Fruit fly (Drosophila melanogaster) whole organism, embryonic: ENCODE data around the gene Tti1.
A peak's percentile ranks its signal among the peaks of the same experiment; 100 is the strongest.

Source experiments
- Abd-B ChIP-seq: fragments of 200-800 bp; sonication (Bioruptor generic); optimal IDR thresholded peaks from 2 replicates; lab custom pipeline; 2018; ENCODE audit warnings: missing biosample characterization, mild to moderate bottlenecking, missing genetic modification characterization, moderate library complexity
- Atf3 ChIP-seq: fragments of 200-800 bp; sonication (Bioruptor generic); optimal IDR thresholded peaks from 3 replicates; lab custom pipeline; 2016; ENCODE audit warnings: missing biosample characterization, missing genetic modification characterization
- Atf6 ChIP-seq: fragments of 200-800 bp; sonication (Bioruptor generic); IDR thresholded peaks from 2 replicates; pipeline ENCODE4 v1.3.6; 2022; ENCODE audit warnings: missing biosample characterization, missing genetic modification characterization
- CG1024 ChIP-seq: fragments of 200-800 bp; sonication (Bioruptor generic); IDR thresholded peaks from 2 replicates; pipeline ENCODE4 v1.3.6; 2022; ENCODE audit warnings: missing biosample characterization, missing genetic modification characterization
- CG12236 ChIP-seq: fragments of 200-800 bp; sonication (Bioruptor generic); optimal IDR thresholded peaks from 2 replicates; lab custom pipeline; 2016; ENCODE audit warnings: missing biosample characterization, missing genetic modification characterization
- CG12744 ChIP-seq: fragments of 200-800 bp; sonication (Bioruptor generic); optimal IDR thresholded peaks from 2 replicates; lab custom pipeline; 2016; ENCODE audit warnings: missing biosample characterization, missing genetic modification characterization
- CG15269 ChIP-seq: fragments of 200-800 bp; sonication (Bioruptor generic); optimal IDR thresholded peaks from 2 replicates; lab custom pipeline; 2018; ENCODE audit warnings: missing biosample characterization, mild to moderate bottlenecking, missing genetic modification characterization, moderate library complexity
- CG15514 ChIP-seq: fragments of 200-800 bp; sonication (Bioruptor generic); optimal IDR thresholded peaks from 3 replicates; lab custom pipeline; 2017; ENCODE audit warnings: missing biosample characterization, missing genetic modification characterization, mild to moderate bottlenecking, moderate library complexity, missing genetic modification reagents
- CG1647 ChIP-seq: fragments of 200-800 bp; sonication (Bioruptor generic); optimal IDR thresholded peaks from 3 replicates; lab custom pipeline; 2016; ENCODE audit warnings: missing biosample characterization, missing genetic modification characterization
- CG17568 ChIP-seq: fragments of 200-800 bp; sonication (Bioruptor generic); optimal IDR thresholded peaks from 2 replicates; lab custom pipeline; 2018; ENCODE audit warnings: missing biosample characterization, mild to moderate bottlenecking, missing genetic modification characterization, moderate library complexity
- CG17612 ChIP-seq: fragments of 200-800 bp; sonication (Bioruptor generic); IDR thresholded peaks from 2 replicates; pipeline ENCODE4 v1.3.6; 2022; ENCODE audit warnings: missing biosample characterization, missing genetic modification characterization
- CG17912 ChIP-seq: fragments of 200-800 bp; sonication (Bioruptor generic); optimal IDR thresholded peaks from 2 replicates; lab custom pipeline; 2018; ENCODE audit warnings: missing biosample characterization, mild to moderate bottlenecking, missing genetic modification characterization
- CG2712 ChIP-seq: fragments of 200-800 bp; optimal IDR thresholded peaks from 3 replicates; lab custom pipeline; 2019; ENCODE audit warnings: missing biosample characterization, mild to moderate bottlenecking, missing genetic modification characterization, moderate library complexity
- CG3163 ChIP-seq: fragments of 200-800 bp; sonication (Bioruptor generic); optimal IDR thresholded peaks from 3 replicates; lab custom pipeline; 2016; ENCODE audit warnings: missing biosample characterization, missing genetic modification characterization
- CG32772 ChIP-seq: fragments of 200-800 bp; sonication (Bioruptor generic); IDR thresholded peaks from 2 replicates; pipeline ENCODE4 v1.3.6; 2022; ENCODE audit warnings: missing biosample characterization, missing genetic modification characterization
- CG3838 ChIP-seq: fragments of 200-800 bp; sonication (Bioruptor generic); optimal IDR thresholded peaks from 3 replicates; lab custom pipeline; 2016; ENCODE audit warnings: missing biosample characterization, missing genetic modification characterization
- CG4360 ChIP-seq: fragments of 200-800 bp; sonication (Bioruptor generic); IDR thresholded peaks from 2 replicates; pipeline ENCODE4 v1.3.6; 2022; ENCODE audit warnings: missing biosample characterization, missing genetic modification characterization
- CG4854 ChIP-seq: fragments of 200-800 bp; sonication (Bioruptor generic); optimal IDR thresholded peaks from 2 replicates; lab custom pipeline; 2016; ENCODE audit warnings: missing biosample characterization, missing genetic modification characterization, inconsistent platforms
- CG7357 ChIP-seq: fragments of 200-800 bp; sonication (Bioruptor generic); IDR thresholded peaks from 3 replicates; pipeline ENCODE4 v1.3.6; 2022; ENCODE audit warnings: missing biosample characterization, missing genetic modification characterization
- CkIIα-i1 ChIP-seq: fragments of 200-800 bp; sonication (Bioruptor generic); IDR thresholded peaks from 2 replicates; pipeline ENCODE4 v1.3.6; 2022; ENCODE audit warnings: missing biosample characterization, missing genetic modification characterization
- Dfd ChIP-seq, 2 experiments: fragments of >200 bp; optimal IDR thresholded peaks; 2 replicates each; lab custom pipeline; 2017; ENCODE audit warnings: missing biosample characterization in 2 of 2, missing genetic modification characterization in 2 of 2
- Dref ChIP-seq: fragments of 200-800 bp; sonication (Bioruptor generic); IDR thresholded peaks from 2 replicates; pipeline ENCODE4 v1.3.6; 2022; ENCODE audit warnings: missing biosample characterization, missing genetic modification characterization
- E2f1 ChIP-seq: fragments of 200-800 bp; sonication (Bioruptor generic); IDR thresholded peaks from 2 replicates; pipeline ENCODE4 v1.3.6; 2022; ENCODE audit warnings: missing biosample characterization, missing genetic modification characterization
- E2f2 ChIP-seq: fragments of 200-800 bp; sonication (Bioruptor generic); IDR thresholded peaks from 2 replicates; pipeline ENCODE4 v1.3.6; 2022; ENCODE audit warnings: missing biosample characterization, missing genetic modification characterization
- Kr ChIP-seq: fragments of 200-800 bp; sonication (Bioruptor generic); optimal IDR thresholded peaks from 2 replicates; lab custom pipeline; 2017; ENCODE audit warnings: missing biosample characterization, mild to moderate bottlenecking, missing genetic modification characterization
- NK7.1 ChIP-seq: fragments of 200-800 bp; sonication (Bioruptor generic); optimal IDR thresholded peaks from 3 replicates; lab custom pipeline; 2016; ENCODE audit warnings: missing biosample characterization, missing genetic modification characterization
- Oaz ChIP-seq: fragments of 200-800 bp; sonication (Bioruptor generic); IDR thresholded peaks from 2 replicates; pipeline ENCODE4 v1.3.6; 2022; ENCODE audit warnings: missing biosample characterization, missing genetic modification characterization
- Sox102F ChIP-seq: fragments of 200-800 bp; sonication (Bioruptor generic); optimal IDR thresholded peaks from 2 replicates; lab custom pipeline; 2018; ENCODE audit warnings: missing biosample characterization, mild to moderate bottlenecking, missing genetic modification characterization, moderate library complexity
- Sry-δ ChIP-seq: fragments of 200-800 bp; sonication (Bioruptor generic); optimal IDR thresholded peaks from 2 replicates; lab custom pipeline; 2016; ENCODE audit warnings: missing biosample characterization, missing genetic modification characterization
- Stat92E ChIP-seq, 3 experiments: fragments of >200 bp in 2 of 3; fragments of 200-800 bp in 1 of 3; sonication (Bioruptor generic) in 1 of 3; optimal IDR thresholded peaks; 2 replicates each; lab custom pipeline; 2017 to 2019; ENCODE audit warnings: missing biosample characterization in 3 of 3, missing genetic modification characterization in 3 of 3, mild to moderate bottlenecking in 1 of 3, moderate library complexity in 1 of 3
- bbx ChIP-seq: fragments of 200-800 bp; sonication (Bioruptor generic); IDR thresholded peaks from 2 replicates; pipeline ENCODE4 v1.3.6; 2022; ENCODE audit warnings: missing biosample characterization, missing genetic modification characterization; ENCODE audit not compliant: partially characterized antibody
- bowl ChIP-seq: fragments of 200-800 bp; sonication (Bioruptor generic); IDR thresholded peaks from 2 replicates; pipeline ENCODE4 v1.3.6; 2022; ENCODE audit warnings: missing biosample characterization, missing genetic modification characterization
- br ChIP-seq: fragments of >200 bp; optimal IDR thresholded peaks from 2 replicates; lab custom pipeline; 2017
- danr ChIP-seq: fragments of 200-800 bp; sonication (Bioruptor generic); IDR thresholded peaks from 2 replicates; pipeline ENCODE4 v1.3.6; 2022; ENCODE audit warnings: missing biosample characterization, missing genetic modification characterization
- dm ChIP-seq: fragments of 200-800 bp; sonication (Bioruptor generic); optimal IDR thresholded peaks from 3 replicates; lab custom pipeline; 2016; ENCODE audit warnings: missing biosample characterization, missing genetic modification characterization
- en ChIP-seq: fragments of 200-800 bp; sonication (Bioruptor generic); optimal IDR thresholded peaks from 2 replicates; lab custom pipeline; 2016; ENCODE audit warnings: missing biosample characterization, missing genetic modification characterization
- hkb ChIP-seq, 2 experiments: fragments of 200-800 bp in 1 of 2; fragments of >200 bp in 1 of 2; sonication (Bioruptor generic) in 1 of 2; IDR thresholded peaks in 1 of 2; optimal IDR thresholded peaks in 1 of 2; 2 replicates each; pipeline versions ENCODE4 v1.3.6 to Lab custom; 2017 to 2022; ENCODE audit warnings: missing biosample characterization in 1 of 2, missing genetic modification characterization in 1 of 2
- kay ChIP-seq: fragments of 200-800 bp; sonication (Bioruptor generic); optimal IDR thresholded peaks from 2 replicates; lab custom pipeline; 2016; ENCODE audit warnings: missing biosample characterization, missing genetic modification characterization
- lab ChIP-seq: fragments of 200-800 bp; sonication (Bioruptor generic); optimal IDR thresholded peaks from 3 replicates; lab custom pipeline; 2017; ENCODE audit warnings: missing biosample characterization, missing genetic modification characterization, mild to moderate bottlenecking, moderate library complexity, missing genetic modification reagents
- lmd ChIP-seq: fragments of 200-800 bp; sonication (Bioruptor generic); IDR thresholded peaks from 2 replicates; pipeline ENCODE4 v1.3.6; 2022; ENCODE audit warnings: missing biosample characterization, missing genetic modification characterization
- maf-S ChIP-seq: fragments of 200-800 bp; sonication (Bioruptor generic); optimal IDR thresholded peaks from 2 replicates; lab custom pipeline; 2016; ENCODE audit warnings: missing biosample characterization, missing genetic modification characterization
- nerfin-2 ChIP-seq: fragments of 200-800 bp; sonication (Bioruptor generic); IDR thresholded peaks from 2 replicates; pipeline ENCODE4 v1.3.6; 2022; ENCODE audit warnings: missing biosample characterization, missing genetic modification characterization; ENCODE audit not compliant: partially characterized antibody
- pan ChIP-seq, 4 experiments: fragments of >200 bp in 3 of 4; fragments of 200-800 bp in 1 of 4; sonication (Bioruptor generic) in 1 of 4; optimal IDR thresholded peaks in 3 of 4; IDR thresholded peaks in 1 of 4; 2 replicates each; pipeline versions ENCODE4 v1.3.6 to Lab custom; 2017 to 2022; ENCODE audit warnings: missing biosample characterization in 2 of 4, missing genetic modification characterization in 2 of 4, mixed read lengths in 1 of 4
- sisA ChIP-seq: fragments of 200-800 bp; sonication (Bioruptor generic); IDR thresholded peaks from 2 replicates; pipeline ENCODE4 v1.3.6; 2022; ENCODE audit warnings: missing biosample characterization, missing genetic modification characterization
- slou ChIP-seq: fragments of 200-800 bp; sonication (Bioruptor generic); optimal IDR thresholded peaks from 3 replicates; lab custom pipeline; 2016; ENCODE audit warnings: missing biosample characterization, missing genetic modification characterization
- stc ChIP-seq: fragments of 200-800 bp; sonication (Bioruptor generic); IDR thresholded peaks from 2 replicates; pipeline ENCODE4 v1.3.6; 2022; ENCODE audit warnings: missing biosample characterization, missing genetic modification characterization
- tna ChIP-seq: fragments of 200-800 bp; sonication (Bioruptor generic); IDR thresholded peaks from 2 replicates; pipeline ENCODE4 v1.3.6; 2022; ENCODE audit warnings: missing biosample characterization, missing genetic modification characterization; ENCODE audit not compliant: partially characterized antibody
- vfl ChIP-seq: fragments of 200-800 bp; sonication (Bioruptor generic); optimal IDR thresholded peaks from 2 replicates; lab custom pipeline; 2016; ENCODE audit warnings: missing biosample characterization, missing genetic modification characterization
- wdn ChIP-seq: fragments of 200-800 bp; sonication (Bioruptor generic); IDR thresholded peaks from 2 replicates; pipeline ENCODE4 v1.3.6; 2022; ENCODE audit warnings: missing biosample characterization, missing genetic modification characterization
- zf30C ChIP-seq: fragments of 200-800 bp; sonication (Bioruptor generic); optimal IDR thresholded peaks from 3 replicates; lab custom pipeline; 2018; ENCODE audit warnings: missing biosample characterization, mild to moderate bottlenecking, missing genetic modification characterization
- zfh2 ChIP-seq: fragments of 200-800 bp; sonication (Bioruptor generic); optimal IDR thresholded peaks from 2 replicates; lab custom pipeline; 2016; ENCODE audit warnings: missing biosample characterization, missing genetic modification characterization

The Tti1 gene

DNA sequence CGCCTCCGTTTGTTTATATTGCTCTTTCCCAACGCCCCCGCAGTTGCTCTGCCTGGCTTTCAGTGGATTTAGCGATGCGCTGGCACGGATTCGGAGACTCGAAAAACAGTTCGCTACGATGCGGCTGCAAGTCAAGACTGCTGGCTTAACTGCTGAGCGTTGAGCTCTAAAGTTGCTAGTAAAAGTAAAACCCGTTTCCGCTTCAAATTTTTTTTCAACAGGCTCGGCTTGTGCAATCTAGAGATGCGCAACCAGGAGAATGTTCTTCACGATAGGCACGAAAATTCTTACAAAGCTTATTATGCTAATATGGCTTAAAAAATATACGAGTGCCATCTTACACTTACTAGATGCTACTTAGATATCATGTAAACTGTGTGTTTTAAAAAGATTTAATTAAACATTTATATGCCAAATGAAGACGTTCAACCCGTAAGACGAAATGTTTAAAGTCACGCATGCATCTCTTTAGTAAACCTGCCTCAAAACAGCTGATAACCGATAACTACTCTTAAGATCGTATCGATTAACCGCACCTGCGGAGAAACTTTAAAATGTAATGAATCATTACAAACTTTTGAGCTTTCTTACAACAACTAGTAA is 7.1 kb downstream of the Tti1 start, which contains the start of gene CG12948 (continued):
- peak; percentile 20 for TF ChIP-seq zfh2 (GFP tag; lab: Kevin White, UChicago)
- TF ChIP-seq nerfin-2 (GFP tag; lab: Robert Waterston, UW) = no peak
- TF ChIP-seq CG2712 (tag; lab: Kevin White, UChicago) = no peak
- TF ChIP-seq en (GFP tag; lab: Kevin White, UChicago) = no peak
- TF ChIP-seq CkIIα-i1 (GFP tag; lab: Robert Waterston, UW) = no peak
- TF ChIP-seq CG17568 = no peak
- no peak for TF ChIP-seq zf30C (GFP tag; lab: Kevin White, UChicago)
- no peak for TF ChIP-seq CG1024 (GFP tag; lab: Robert Waterston, UW)
- TF ChIP-seq stc (GFP tag; lab: Robert Waterston, UW) = no peak
- no peak for TF ChIP-seq E2f1 (GFP tag; lab: Robert Waterston, UW)
- peak; percentile 39 for TF ChIP-seq vfl
- TF ChIP-seq CG7357 (GFP tag; lab: Robert Waterston, UW) = no peak
- TF ChIP-seq wdn (GFP tag; lab: Robert Waterston, UW) = no peak
- no peak for TF ChIP-seq Stat92E (GFP tag; optimal IDR thresholded peaks at IDR 0.05; lab: Kevin White, UChicago)
- no peak for TF ChIP-seq sisA (GFP tag; lab: Robert Waterston, UW)
- peak; percentile 9 for TF ChIP-seq CG4854 (GFP tag; lab: Kevin White, UChicago)
- TF ChIP-seq CG3838 (GFP tag; lab: Kevin White, UChicago) = no peak
- TF ChIP-seq lab (GFP tag; lab: Kevin White, UChicago) = no peak
- TF ChIP-seq CG15514 (GFP tag; lab: Kevin White, UChicago) = peak; percentile 61
- TF ChIP-seq hkb (optimal IDR thresholded peaks at IDR 0.05; lab: Kevin White, UChicago) = no peak
- no peak for TF ChIP-seq hkb (GFP tag; IDR thresholded peaks at IDR 0.05; lab: Robert Waterston, UW)
- TF ChIP-seq CG4360 (GFP tag; lab: Robert Waterston, UW) = no peak
- TF ChIP-seq CG1647 (GFP tag; lab: Kevin White, UChicago) = no peak
- peak; percentile 31; the same call in 1 of the 2 replicates for TF ChIP-seq Atf6 (GFP tag; lab: Robert Waterston, UW)
- no peak for TF ChIP-seq Atf3 (GFP tag; lab: Kevin White, UChicago)
- TF ChIP-seq slou (GFP tag; lab: Kevin White, UChicago) = no peak
- TF ChIP-seq dm (GFP tag; lab: Kevin White, UChicago) = peak; percentile 22
- TF ChIP-seq CG15269 = no peak
- TF ChIP-seq CG12236 = no peak
- no peak for TF ChIP-seq br (lab: Kevin White, UChicago)
- TF ChIP-seq bbx (GFP tag; lab: Robert Waterston, UW) = peak; percentile 75
- peak; percentile 56 for TF ChIP-seq Dref (GFP tag; lab: Robert Waterston, UW)
- no peak for TF ChIP-seq CG3163
- no peak for TF ChIP-seq Oaz (GFP tag; lab: Robert Waterston, UW)
- peak; percentile 45 for TF ChIP-seq lmd (GFP tag; lab: Robert Waterston, UW)
- TF ChIP-seq kay (GFP tag; lab: Kevin White, UChicago) = no peak
- peak; percentile 56 for TF ChIP-seq maf-S (GFP tag; lab: Kevin White, UChicago)
- TF ChIP-seq tna (GFP tag; lab: Robert Waterston, UW) = peak; percentile 71
- no peak for TF ChIP-seq E2f2 (GFP tag; lab: Robert Waterston, UW)
- TF ChIP-seq CG17912 (GFP tag; lab: Kevin White, UChicago) = no peak
- no peak for TF ChIP-seq danr (GFP tag; lab: Robert Waterston, UW)
- TF ChIP-seq pan (optimal IDR thresholded peaks at IDR 0.05; lab: Kevin White, UChicago) = no peak
- no peak for TF ChIP-seq pan (GFP tag; optimal IDR thresholded peaks at IDR 0.05 in 1 of 2, IDR thresholded peaks at IDR 0.05 in 1 of 2)
- no peak for TF ChIP-seq CG12744 (GFP tag; lab: Kevin White, UChicago)
- TF ChIP-seq Dfd (GFP tag; optimal IDR thresholded peaks at IDR 0.05; lab: Kevin White, UChicago) = no peak
- TF ChIP-seq Kr (GFP tag; lab: Kevin White, UChicago) = no peak
- no peak for TF ChIP-seq Sox102F (GFP tag; lab: Kevin White, UChicago)
- peak; percentile 61 for TF ChIP-seq Abd-B (GFP tag; lab: Kevin White, UChicago)
- TF ChIP-seq bowl (GFP tag; lab: Robert Waterston, UW) = no peak
- TF ChIP-seq Sry-δ = peak; percentile 83
- no peak for TF ChIP-seq NK7.1 (GFP tag; lab: Kevin White, UChicago)
- no peak; the same call in 1 of the 2 replicates for TF ChIP-seq CG32772 (GFP tag; lab: Robert Waterston, UW)
- no peak for TF ChIP-seq CG17612 (GFP tag; lab: Robert Waterston, UW)
